Worm (Caenorhabditis elegans) whole organism, mixed stage, embryonic: ENCODE measurements around the gene gst-30.

Experiments
- M03D4.4 ChIP-seq: sonication (generic microtip); optimal IDR thresholded peaks from 2 replicates; lab custom pipeline; 2017; ENCODE audit warnings: mild to moderate bottlenecking, missing genetic modification characterization, missing compliant biosample characterization
- bed-3 ChIP-seq: fragments of 200-800 bp; sonication (Bioruptor generic); optimal IDR thresholded peaks from 3 replicates; lab custom pipeline; 2018; ENCODE audit warnings: mild to moderate bottlenecking, missing genetic modification characterization, moderate library complexity, missing compliant biosample characterization
- blmp-1 ChIP-seq: fragments of 150-350 bp; optimal IDR thresholded peaks from 2 replicates; lab custom pipeline; 2014; ENCODE audit warnings: missing biosample characterization, missing genetic modification characterization
- ceh-43 ChIP-seq: fragments of 200-800 bp; sonication (Bioruptor generic); optimal IDR thresholded peaks from 2 replicates; lab custom pipeline; 2018; ENCODE audit warnings: mild to moderate bottlenecking, missing genetic modification characterization, moderate library complexity, missing compliant biosample characterization
- ceh-83 ChIP-seq: fragments of 200-800 bp; sonication (Bioruptor generic); optimal IDR thresholded peaks from 2 replicates; lab custom pipeline; 2018; ENCODE audit warnings: mild to moderate bottlenecking, missing genetic modification characterization, missing compliant biosample characterization
- ces-1 ChIP-seq: fragments of 150-350 bp; optimal IDR thresholded peaks from 2 replicates; lab custom pipeline; 2014; ENCODE audit warnings: missing biosample characterization, missing genetic modification reagents, missing genetic modification characterization
- elt-1 ChIP-seq: sonication (generic microtip); optimal IDR thresholded peaks from 2 replicates; lab custom pipeline; 2017; ENCODE audit warnings: missing genetic modification characterization, mild to moderate bottlenecking, missing compliant biosample characterization, antibody characterized with exemption, moderate library complexity, borderline replicate concordance; ENCODE audit not compliant: insufficient read depth
- elt-3 ChIP-seq: fragments of 150-350 bp; optimal IDR thresholded peaks from 2 replicates; lab custom pipeline; 2014; ENCODE audit warnings: missing biosample characterization, missing genetic modification characterization
- flh-1 ChIP-seq: fragments of 200-800 bp; sonication (Bioruptor generic); optimal IDR thresholded peaks from 2 replicates; lab custom pipeline; 2018; ENCODE audit warnings: mild to moderate bottlenecking, missing genetic modification characterization, moderate library complexity, missing compliant biosample characterization
- ham-2 ChIP-seq: fragments of 200-800 bp; sonication (Bioruptor generic); optimal IDR thresholded peaks from 2 replicates; lab custom pipeline; 2018; ENCODE audit warnings: mild to moderate bottlenecking, missing genetic modification characterization, missing compliant biosample characterization
- hlh-1 ChIP-seq: fragments of 150-350 bp; optimal IDR thresholded peaks from 2 replicates; lab custom pipeline; 2014; ENCODE audit warnings: missing biosample characterization, missing genetic modification reagents, missing genetic modification characterization
- lin-13 ChIP-seq: fragments of 150-350 bp; optimal IDR thresholded peaks from 2 replicates; lab custom pipeline; 2014; ENCODE audit warnings: missing biosample characterization, missing genetic modification characterization
- lin-32 ChIP-seq: fragments of 200-800 bp; sonication (Bioruptor generic); optimal IDR thresholded peaks from 2 replicates; lab custom pipeline; 2018; ENCODE audit warnings: mild to moderate bottlenecking, missing genetic modification characterization, missing compliant biosample characterization
- lsy-2 ChIP-seq: fragments of 150-350 bp; optimal IDR thresholded peaks from 2 replicates; lab custom pipeline; 2014; ENCODE audit warnings: missing biosample characterization, missing genetic modification characterization
- mab-5 ChIP-seq: fragments of 150-350 bp; optimal IDR thresholded peaks from 2 replicates; lab custom pipeline; 2014; ENCODE audit warnings: missing biosample characterization, missing genetic modification characterization
- mep-1 ChIP-seq: fragments of 150-350 bp; optimal IDR thresholded peaks from 2 replicates; lab custom pipeline; 2017; ENCODE audit warnings: missing biosample characterization, missing genetic modification reagents, missing genetic modification characterization, inconsistent platforms
- mls-2 ChIP-seq: sonication (generic microtip); optimal IDR thresholded peaks from 2 replicates; lab custom pipeline; 2016; ENCODE audit warnings: mild to moderate bottlenecking, missing genetic modification characterization, moderate library complexity, missing compliant biosample characterization
- nhr-12 ChIP-seq: fragments of 150-350 bp; optimal IDR thresholded peaks from 2 replicates; lab custom pipeline; 2014; ENCODE audit warnings: missing biosample characterization, missing genetic modification characterization
- nhr-2 ChIP-seq: fragments of 150-350 bp; optimal IDR thresholded peaks from 2 replicates; lab custom pipeline; 2014; ENCODE audit warnings: missing biosample characterization, missing genetic modification characterization
- nhr-237 ChIP-seq: fragments of 150-350 bp; optimal IDR thresholded peaks from 2 replicates; lab custom pipeline; 2014; ENCODE audit warnings: missing biosample characterization, missing genetic modification characterization
- nhr-28 ChIP-seq: fragments of 150-350 bp; optimal IDR thresholded peaks from 2 replicates; lab custom pipeline; 2014; ENCODE audit warnings: missing biosample characterization, missing genetic modification characterization
- nhr-76 ChIP-seq: sonication (generic microtip); optimal IDR thresholded peaks from 2 replicates; lab custom pipeline; 2017; ENCODE audit warnings: missing biosample characterization, missing genetic modification characterization
- pha-4 ChIP-seq: fragments of 150-350 bp; optimal IDR thresholded peaks from 2 replicates; lab custom pipeline; 2018; ENCODE audit warnings: missing biosample characterization, missing genetic modification reagents, missing genetic modification characterization
- sem-2 ChIP-seq: fragments of 200-800 bp; sonication (Bioruptor generic); optimal IDR thresholded peaks from 2 replicates; lab custom pipeline; 2018; ENCODE audit warnings: mild to moderate bottlenecking, missing genetic modification characterization, missing compliant biosample characterization
- snpc-4 ChIP-seq: fragments of 150-350 bp; optimal IDR thresholded peaks from 2 replicates; lab custom pipeline; 2014; ENCODE audit warnings: missing biosample characterization, missing genetic modification characterization
- sptf-1 ChIP-seq: sonication (generic microtip); optimal IDR thresholded peaks from 2 replicates; lab custom pipeline; 2017; ENCODE audit warnings: mild to moderate bottlenecking, missing genetic modification characterization, moderate library complexity, missing compliant biosample characterization
- tbx-8 ChIP-seq: fragments of 200-800 bp; sonication (Bioruptor generic); optimal IDR thresholded peaks from 2 replicates; lab custom pipeline; 2018; ENCODE audit warnings: mild to moderate bottlenecking, missing genetic modification characterization, moderate library complexity, missing compliant biosample characterization
- unc-120 ChIP-seq: sonication (generic microtip); optimal IDR thresholded peaks from 2 replicates; lab custom pipeline; 2017; ENCODE audit warnings: missing genetic modification characterization, missing compliant biosample characterization; ENCODE audit not compliant: poor library complexity, severe bottlenecking
- unc-39 ChIP-seq: fragments of 150-350 bp; optimal IDR thresholded peaks from 2 replicates; lab custom pipeline; 2014; ENCODE audit warnings: missing biosample characterization, missing genetic modification characterization
- ztf-11 ChIP-seq: fragments of 150-350 bp; optimal IDR thresholded peaks from 2 replicates; lab custom pipeline; 2014; ENCODE audit warnings: missing biosample characterization, missing genetic modification characterization

Gene gst-30

DNA sequence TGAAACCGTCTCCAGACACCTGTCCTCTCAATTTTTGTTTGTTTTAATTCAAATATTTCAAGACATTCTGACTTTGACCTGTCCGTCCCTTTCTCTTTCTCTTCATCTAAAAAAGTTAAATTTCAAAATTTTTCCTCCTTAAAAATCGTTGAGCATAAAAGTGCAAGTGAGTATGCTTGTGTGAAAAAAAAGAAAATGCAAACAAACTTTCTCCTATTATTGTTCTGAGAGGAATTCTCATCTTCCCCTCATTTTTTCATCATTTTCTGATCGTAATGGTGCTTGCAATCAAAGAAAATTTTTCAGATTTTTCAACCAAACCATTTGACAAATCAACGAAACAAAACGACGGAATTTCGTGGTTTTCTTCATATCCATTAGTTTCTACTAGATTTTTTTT lies 34.0 kb upstream of the gst-30 start, which contains the start of gene shc-2:
Gene shc-2, plus strand, starts transcription at position 301 of the 400 bp plus-strand sequence.
- TF ChIP-seq lin-32 (GFP tag; lab: Kevin White, UChicago) = no peak
- TF ChIP-seq elt-1 (tag; lab: Kevin White, UChicago) = no peak
- TF ChIP-seq ceh-43 (GFP tag; lab: Kevin White, UChicago) = no peak
- TF ChIP-seq hlh-1 = no peak
- TF ChIP-seq unc-120 (tag; lab: Kevin White, UChicago) = no peak
- no peak for TF ChIP-seq mls-2 (tag; lab: Kevin White, UChicago)
- TF ChIP-seq ztf-11 = no peak

- TF ChIP-seq mab-5 (tag; lab: Kevin White, UChicago) (no peak), ceh-83 (GFP tag; lab: Kevin White, UChicago) (no peak), unc-39 (tag; lab: Kevin White, UChicago) (no peak), nhr-237 (no peak), snpc-4 (no peak), elt-1 (tag; lab: Kevin White, UChicago) (no peak), ceh-43 (GFP tag; lab: Kevin White, UChicago) (no peak), ham-2 (no peak)
Measured at ce11 chrII:4967636-4968035, 32.8 kb upstream of the gst-30 start.

DNA sequence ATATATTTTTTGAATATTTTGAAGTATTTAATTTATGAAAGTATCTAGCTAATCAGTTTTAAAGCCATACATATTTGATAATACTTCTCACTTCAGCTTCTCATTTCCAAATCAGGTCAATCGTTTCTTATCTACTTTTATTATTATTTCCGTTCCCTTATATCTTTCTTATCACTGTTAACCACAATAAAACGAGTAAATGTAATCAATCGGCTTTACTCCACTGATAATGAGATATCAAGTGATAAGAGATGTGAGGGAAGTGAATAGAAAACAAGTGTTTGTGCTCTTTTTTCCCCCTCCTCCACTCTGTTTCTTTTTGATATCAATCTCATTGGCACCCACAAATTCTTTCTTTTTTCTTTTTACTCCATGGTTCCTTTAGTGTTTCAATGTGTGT lies 31.7 kb upstream of the gst-30 start:
- no peak for TF ChIP-seq nhr-12
- TF ChIP-seq mls-2 (tag; lab: Kevin White, UChicago) = no peak
- TF ChIP-seq bed-3 (GFP tag; lab: Kevin White, UChicago) = no peak
- no peak for TF ChIP-seq blmp-1 (tag; lab: Kevin White, UChicago)
- no peak for TF ChIP-seq ces-1
- TF ChIP-seq nhr-28 (tag; lab: Kevin White, UChicago) = no peak
- no peak for TF ChIP-seq M03D4.4 (tag; lab: Kevin White, UChicago)
- TF ChIP-seq unc-39 (tag; lab: Kevin White, UChicago) = no peak
- TF ChIP-seq unc-120 (tag; lab: Kevin White, UChicago) = no peak
- no peak for TF ChIP-seq hlh-1
- no peak for TF ChIP-seq nhr-2 (tag; lab: Kevin White, UChicago)
- no peak for TF ChIP-seq flh-1 (GFP tag; lab: Kevin White, UChicago)
- no peak for TF ChIP-seq pha-4 (tag; lab: Kevin White, UChicago)
- TF ChIP-seq elt-3 (tag; lab: Kevin White, UChicago) = no peak
- no peak for TF ChIP-seq lin-32 (GFP tag; lab: Kevin White, UChicago)
- no peak for TF ChIP-seq ham-2
- TF ChIP-seq ceh-83 (GFP tag; lab: Kevin White, UChicago) = no peak

DNA sequence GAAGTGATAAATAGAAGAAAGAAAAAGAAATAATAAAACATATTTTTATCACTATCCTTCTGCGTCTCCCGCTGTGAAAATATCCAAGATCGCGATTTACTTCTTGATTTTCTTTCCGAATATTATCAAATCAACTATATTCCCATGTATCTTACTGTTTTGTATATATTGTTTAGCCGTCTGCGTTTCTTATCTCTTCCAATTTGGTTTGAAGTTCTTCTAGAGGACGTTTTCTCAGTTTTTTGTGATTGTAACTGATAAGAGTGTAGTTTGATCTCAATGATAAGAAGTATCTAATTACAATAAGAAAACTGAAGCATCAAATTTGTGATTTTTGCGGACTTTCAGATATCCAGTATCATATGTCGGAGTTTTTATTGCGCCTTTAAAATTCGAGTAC lies 25.8 kb upstream of the gst-30 start:
- TF ChIP-seq bed-3 (GFP tag; lab: Kevin White, UChicago) = no peak
- no peak for TF ChIP-seq tbx-8 (GFP tag; lab: Kevin White, UChicago)
- no peak for TF ChIP-seq hlh-1
- no peak for TF ChIP-seq ceh-83 (GFP tag; lab: Kevin White, UChicago)
- TF ChIP-seq sem-2 = no peak
- TF ChIP-seq, all 35 proteins: peak for 0

- TF ChIP-seq hlh-1 = peak; percentile 6
- no peak for TF ChIP-seq nhr-76 (tag; lab: Kevin White, UChicago)
- no peak for TF ChIP-seq tbx-8 (GFP tag; lab: Kevin White, UChicago)
- no peak for TF ChIP-seq ceh-43 (GFP tag; lab: Kevin White, UChicago)
- no peak for TF ChIP-seq snpc-4
Measured at ce11 chrII:4959719-4960118, 24.9 kb upstream of the gst-30 start, which contains the start of gene ulp-2. Gene ulp-2 (minus strand): TSS chrII:4959876.

ce11 chrII:4955353-4955752 lies 20.5 kb upstream of the gst-30 start, which contains the start of gene pbs-3:
Gene pbs-3 (minus strand): TSS chrII:4955427.
- peak; percentile 72 for TF ChIP-seq nhr-237
- TF ChIP-seq lin-32 (GFP tag; lab: Kevin White, UChicago) = no peak
- TF ChIP-seq hlh-1 = peak; percentile 26
- no peak for TF ChIP-seq mls-2 (tag; lab: Kevin White, UChicago)
- TF ChIP-seq pha-4 (tag; lab: Kevin White, UChicago) = peak; percentile 19
- peak; percentile 82 for TF ChIP-seq mep-1 (tag; lab: Kevin White, UChicago)
- peak; percentile 24 for TF ChIP-seq lin-13 (tag; lab: Kevin White, UChicago)
- TF ChIP-seq lsy-2 (tag; lab: Kevin White, UChicago) = peak; percentile 62
- TF ChIP-seq sptf-1 (tag; lab: Kevin White, UChicago) = peak; percentile 27
